Fruit fly (Drosophila melanogaster): Measurements from ENCODE around the gene rho.

rho gene

DNA sequence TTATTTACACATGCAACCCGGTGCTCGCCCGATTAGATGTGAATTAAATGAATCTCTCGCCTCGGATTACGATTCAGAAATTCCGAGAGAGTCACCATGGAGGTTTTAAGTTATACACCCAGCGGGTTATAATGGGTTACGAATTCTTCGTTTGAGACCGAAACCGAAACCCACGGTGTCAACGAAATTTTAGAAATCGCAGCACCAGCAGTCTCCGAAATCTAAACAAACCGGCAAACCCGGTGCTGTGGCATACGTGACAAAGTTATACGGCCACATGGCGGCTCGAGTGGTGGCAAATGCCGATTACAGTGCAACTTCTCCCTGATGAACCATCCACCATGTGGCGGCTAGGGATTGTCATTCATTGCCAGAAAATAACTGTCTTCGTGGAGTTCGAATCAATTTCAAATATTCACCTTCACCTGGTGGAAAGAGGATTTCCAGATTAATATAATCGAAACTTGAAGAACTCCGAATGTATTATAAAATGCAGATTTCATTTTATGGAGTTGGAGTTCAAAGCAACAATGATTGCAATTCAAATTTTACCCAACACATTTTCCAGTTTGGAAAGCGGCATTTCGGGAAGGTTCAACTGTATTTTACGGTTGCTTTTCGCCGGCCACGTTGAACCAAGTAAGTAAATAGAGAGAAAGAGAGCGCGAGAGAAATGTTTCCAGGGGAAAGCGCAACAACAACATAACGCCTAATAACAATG, 52.4 kb downstream of the rho start (continued):
- TF ChIP-seq Gsc (GFP tag; IDR thresholded peaks at IDR 0.05) (peak; percentile 34; the same call in 1 of the 2 replicates), CG4820 (GFP tag; optimal IDR thresholded peaks at IDR 0.05) (peak; percentile 53), CG32767 (GFP tag; IDR thresholded peaks at IDR 0.05) (peak; percentile 62), HLHmδ (GFP tag; optimal IDR thresholded peaks at IDR 0.05) (peak; percentile 21), sisA (GFP tag; IDR thresholded peaks at IDR 0.05) (peak; percentile 78), CG12942 (GFP tag; optimal IDR thresholded peaks at IDR 0.05) (peak; percentile 62), HLH4C (GFP tag; IDR thresholded peaks at IDR 0.05; ENCODE audit: partially characterized antibody) (no peak), ewg (GFP tag; optimal IDR thresholded peaks at IDR 0.05) (peak; percentile 63), Spps (tag; optimal IDR thresholded peaks at IDR 0.05) (peak; percentile 35), CG3281 (GFP tag; optimal IDR thresholded peaks at IDR 0.05) (peak; percentile 42), CG34422 (GFP tag; IDR thresholded peaks at IDR 0.05) (peak; percentile 57; the same call in 1 of the 3 replicates), CG15073 (GFP tag; optimal IDR thresholded peaks at IDR 0.05) (no peak), caup (GFP tag; optimal IDR thresholded peaks at IDR 0.05; ENCODE audit: severe bottlenecking) (peak; percentile 54), dimm (GFP tag; IDR thresholded peaks at IDR 0.05) (no peak), kah (GFP tag; optimal IDR thresholded peaks at IDR 0.05) (no peak), Myb (GFP tag; optimal IDR thresholded peaks at IDR 0.05) (no peak), CG2678 (tag; optimal IDR thresholded peaks at IDR 0.05) (peak; percentile 83), CG17802 (tag; optimal IDR thresholded peaks at IDR 0.05) (peak; percentile 28), CG11696 (GFP tag; IDR thresholded peaks at IDR 0.05) (no peak), chinmo (GFP tag; IDR thresholded peaks at IDR 0.05; ENCODE audit: partially characterized antibody) (no peak), Camta (GFP tag; optimal IDR thresholded peaks at IDR 0.05) (peak; percentile 60), gcm (GFP tag; optimal IDR thresholded peaks at IDR 0.05) (peak; percentile 69), Adf1 (GFP tag; IDR thresholded peaks at IDR 0.05) (no peak), tup (GFP tag; optimal IDR thresholded peaks at IDR 0.05) (no peak), CG4617 (GFP tag; optimal IDR thresholded peaks at IDR 0.05; ENCODE audit: borderline replicate concordance) (peak; percentile 28), CG6272 (GFP tag; IDR thresholded peaks at IDR 0.05) (peak; percentile 51), so (GFP tag; IDR thresholded peaks at IDR 0.05) (peak; percentile 78), H2.0 (GFP tag; IDR thresholded peaks at IDR 0.05) (0 out of 2 replicates have a peak, but pooled peaks have one; percentile 14), sens-2 (GFP tag; IDR thresholded peaks at IDR 0.05) (0 out of 2 replicates have a peak, but pooled peaks have one; percentile 32), run (tag; optimal IDR thresholded peaks at IDR 0.05) (peak; percentile 32), fru (optimal IDR thresholded peaks at IDR 0.05) (no peak), CG31441 (GFP tag; IDR thresholded peaks at IDR 0.05) (peak; percentile 82), CG8765 (GFP tag; IDR thresholded peaks at IDR 0.05) (peak; percentile 32; the same call in 1 of the 2 replicates), CG10147 (GFP tag; optimal IDR thresholded peaks at IDR 0.05) (no peak), ftz-f1 (GFP tag; optimal IDR thresholded peaks at IDR 0.05) (no peak), Neu2 (GFP tag; optimal IDR thresholded peaks at IDR 0.05; ENCODE audit: borderline replicate concordance) (no peak), HmgD (GFP tag; optimal IDR thresholded peaks at IDR 0.05) (peak; percentile 21), pita (GFP tag; optimal IDR thresholded peaks at IDR 0.05) (no peak), E2f1 (GFP tag; IDR thresholded peaks at IDR 0.05) (0 out of 2 replicates have a peak, but pooled peaks have one; percentile 25), CG42726 (GFP tag; IDR thresholded peaks at IDR 0.05; ENCODE audit: partially characterized antibody) (no peak), CG11456 (GFP tag; IDR thresholded peaks at IDR 0.05) (no peak), MTF-1 (GFP tag; optimal IDR thresholded peaks at IDR 0.05; ENCODE audit: borderline replicate concordance) (no peak), Fer2 (tag; optimal IDR thresholded peaks at IDR 0.05) (no peak), Ada2b (GFP tag; IDR thresholded peaks at IDR 0.05) (peak; percentile 66), Abd-B (GFP tag; optimal IDR thresholded peaks at IDR 0.05) (peak; percentile 73), CG12659 (GFP tag; optimal IDR thresholded peaks at IDR 0.05) (peak; percentile 23), gcm2 (GFP tag; optimal IDR thresholded peaks at IDR 0.05) (peak; percentile 28), Trl (optimal IDR thresholded peaks at IDR 0.05) (peak; percentile 18 to 37), Trl (GFP tag; optimal IDR thresholded peaks at IDR 0.05) (peak; percentile 61), CG3726 (GFP tag; IDR thresholded peaks at IDR 0.05) (no peak)
